Worm (Caenorhabditis elegans): ENCODE data around the gene dhhc-14.

DNA sequence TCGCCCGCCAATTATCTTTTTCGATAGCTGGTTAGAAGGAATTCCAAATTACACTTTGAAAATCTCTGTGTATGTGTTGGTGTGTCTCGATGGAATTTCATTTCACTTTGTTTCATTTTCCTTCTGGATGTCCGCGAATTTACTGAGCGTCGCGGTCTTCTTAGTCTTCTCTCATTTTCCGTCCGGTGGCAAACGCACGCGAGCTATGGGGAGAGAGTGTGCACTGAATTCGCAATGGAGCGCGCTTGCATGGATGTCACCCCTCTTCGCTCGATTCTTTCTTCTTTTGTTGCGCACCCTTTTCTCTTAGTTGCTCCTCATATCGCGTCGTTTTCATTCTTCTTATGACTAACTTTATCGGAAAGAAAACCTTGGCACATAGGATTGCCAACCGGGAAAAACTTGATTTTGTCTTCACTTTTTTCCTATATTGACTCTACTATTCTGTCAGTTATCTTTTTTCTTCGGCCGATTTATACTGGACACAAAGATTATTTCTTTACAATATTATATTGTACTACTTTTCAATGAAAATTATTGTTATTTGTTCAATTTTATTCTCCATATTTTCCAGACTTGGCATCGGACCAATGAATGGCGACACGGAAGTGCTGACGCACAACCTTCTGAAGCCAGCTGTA is at the start of gene dhhc-14:
- TF ChIP-seq jun-1 (tag; optimal IDR thresholded peaks at IDR 0.05) (no peak), nhr-76 (tag; optimal IDR thresholded peaks at IDR 0.05) (no peak), R02D3.7 (tag; optimal IDR thresholded peaks at IDR 0.05) (no peak), mdl-1 (tag; optimal IDR thresholded peaks at IDR 0.05) (peak; percentile 13), nhr-237 (tag; optimal IDR thresholded peaks at IDR 0.05) (no peak), pqm-1 (tag; optimal IDR thresholded peaks at IDR 0.05) (no peak), sea-2 (GFP tag; optimal IDR thresholded peaks at IDR 0.05) (no peak), nhr-25 (tag; optimal IDR thresholded peaks at IDR 0.05) (no peak), fkh-2 (tag; optimal IDR thresholded peaks at IDR 0.05) (no peak), unc-62 (GFP tag; optimal IDR thresholded peaks at IDR 0.05) (no peak), elt-3 (tag; optimal IDR thresholded peaks at IDR 0.05) (no peak), tbx-2 (tag; optimal IDR thresholded peaks at IDR 0.05) (no peak), ZK546.5 (tag; optimal IDR thresholded peaks at IDR 0.05) (no peak), nhr-11 (tag; optimal IDR thresholded peaks at IDR 0.05) (no peak)
